Worm (Caenorhabditis elegans) whole organism, midembryonic: ENCODE results near the gene msi-1.

Experiments used
- T22C8.4 ChIP-seq: fragments of 200-800 bp; sonication (Bioruptor generic); IDR thresholded peaks from 2 replicates; pipeline ENCODE4 v1.3.6; 2022; ENCODE audit warnings: missing genetic modification characterization, missing compliant biosample characterization
- cog-1 ChIP-seq: sonication (generic microtip); optimal IDR thresholded peaks from 2 replicates; lab custom pipeline; 2016; ENCODE audit warnings: missing genetic modification characterization, missing compliant biosample characterization
- flt-1 ChIP-seq: fragments of 200-800 bp; sonication (Bioruptor generic); IDR thresholded peaks from 2 replicates; pipeline ENCODE4 v1.3.6; 2022; ENCODE audit warnings: missing genetic modification characterization, missing compliant biosample characterization
- klf-2 ChIP-seq: fragments of 200-800 bp; sonication (Bioruptor generic); conservative IDR thresholded peaks from 2 replicates; pipeline ENCODE4 v1.3.6; 2022; ENCODE audit warnings: missing genetic modification reagents, missing genetic modification characterization, missing compliant biosample characterization
- med-1 ChIP-seq: sonication (generic microtip); optimal IDR thresholded peaks from 2 replicates; lab custom pipeline; 2017; ENCODE audit warnings: missing genetic modification characterization, mild to moderate bottlenecking, missing compliant biosample characterization, antibody characterized with exemption, missing genetic modification reagents; ENCODE audit not compliant: insufficient read depth
- ref-1 ChIP-seq: fragments of 200-800 bp; sonication (Bioruptor generic); conservative IDR thresholded peaks from 2 replicates; pipeline ENCODE4 v1.3.6; 2022; ENCODE audit warnings: missing genetic modification reagents, missing genetic modification characterization, missing compliant biosample characterization
- tab-1 ChIP-seq: fragments of 200-800 bp; sonication (Bioruptor generic); IDR thresholded peaks from 2 replicates; pipeline ENCODE4 v1.3.6; 2022; ENCODE audit warnings: missing genetic modification characterization, missing compliant biosample characterization
- ztf-23 ChIP-seq: fragments of 200-800 bp; sonication (Bioruptor generic); IDR thresholded peaks from 2 replicates; pipeline ENCODE4 v1.3.6; 2022; ENCODE audit warnings: missing genetic modification reagents, missing genetic modification characterization, missing compliant biosample characterization
- ztf-29 ChIP-seq: fragments of 200-800 bp; sonication (Bioruptor generic); IDR thresholded peaks from 2 replicates; pipeline ENCODE4 v1.3.6; 2022; ENCODE audit warnings: missing genetic modification reagents, missing genetic modification characterization, missing compliant biosample characterization

Gene msi-1

DNA sequence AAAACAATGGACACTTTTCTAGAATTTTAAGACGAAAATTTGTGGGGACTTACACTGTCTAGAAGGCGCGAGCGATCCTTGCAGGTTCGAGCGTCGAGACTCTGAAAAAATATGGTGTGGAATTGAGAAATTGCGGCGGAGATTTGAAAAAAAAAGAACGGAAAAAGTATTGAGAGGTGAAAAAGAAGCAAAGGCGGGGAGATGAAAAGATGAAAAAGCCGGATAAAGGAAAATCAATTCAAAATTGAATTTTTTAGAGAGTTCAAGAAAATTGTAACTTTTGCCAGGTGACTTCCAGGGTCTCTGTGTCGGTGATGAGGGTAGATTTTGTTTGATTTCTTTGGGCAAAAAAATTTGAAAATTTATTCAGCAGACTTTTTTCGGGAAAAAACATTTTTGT is at the start of gene msi-1:
msi-1 (minus strand) TSS at position 101 of the 400 bp plus-strand sequence.
- TF ChIP-seq flt-1 (no peak), ref-1 (GFP tag; lab: Robert Waterston, UW) (no peak), klf-2 (GFP tag; lab: Robert Waterston, UW) (no peak), ztf-29 (no peak), ztf-23 (GFP tag; lab: Robert Waterston, UW) (no peak), tab-1 (no peak), T22C8.4 (GFP tag; lab: Robert Waterston, UW) (no peak), cog-1 (tag; lab: Kevin White, UChicago) (no peak)

DNA sequence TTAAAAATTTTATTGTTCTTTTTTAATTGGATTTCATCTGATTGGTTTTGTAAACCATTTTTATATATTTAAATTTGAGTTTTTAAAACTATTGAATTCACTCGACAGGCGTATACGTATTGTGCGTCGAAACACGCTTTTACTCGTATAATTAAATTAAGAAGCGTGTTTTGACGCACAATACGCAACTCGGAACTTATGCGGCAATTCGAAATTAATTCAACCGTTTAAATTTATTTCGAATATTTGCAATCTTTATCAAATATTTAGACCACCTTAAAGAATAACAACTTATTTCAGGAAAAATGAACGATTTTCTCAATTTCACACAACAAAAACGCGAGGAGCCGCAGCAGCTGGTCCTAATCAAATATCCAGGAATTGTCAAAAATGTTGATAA is 45.7 kb upstream of the msi-1 start, which contains the start of gene tftc-5:
tftc-5 (plus strand) TSS at position 301 of the 400 bp plus-strand sequence.
- no peak for TF ChIP-seq ztf-29
- TF ChIP-seq cog-1 (tag; lab: Kevin White, UChicago): no peak
- no peak for TF ChIP-seq ref-1 (GFP tag; lab: Robert Waterston, UW)
- TF ChIP-seq klf-2 (GFP tag; lab: Robert Waterston, UW): no peak
- TF ChIP-seq T22C8.4 (GFP tag; lab: Robert Waterston, UW): no peak
- no peak for TF ChIP-seq tab-1
- no peak for TF ChIP-seq ztf-23 (GFP tag; lab: Robert Waterston, UW)
- no peak for TF ChIP-seq flt-1
- no peak for TF ChIP-seq med-1 (GFP tag; lab: Kevin White, UChicago)

ce11 chrIII:4019801-4020200 is 43.6 kb upstream of the msi-1 start, which contains the start of gene snpc-3.4:
snpc-3.4 (plus strand) TSS chrIII:4020037.
- TF ChIP-seq ztf-23 (GFP tag; lab: Robert Waterston, UW) (no peak), T22C8.4 (GFP tag; lab: Robert Waterston, UW) (no peak), med-1 (GFP tag; lab: Kevin White, UChicago) (peak; percentile 21), tab-1 (no peak), ztf-29 (no peak), cog-1 (tag; lab: Kevin White, UChicago) (peak; percentile 10), klf-2 (GFP tag; lab: Robert Waterston, UW) (no peak), ref-1 (GFP tag; lab: Robert Waterston, UW) (no peak), flt-1 (no peak)

DNA sequence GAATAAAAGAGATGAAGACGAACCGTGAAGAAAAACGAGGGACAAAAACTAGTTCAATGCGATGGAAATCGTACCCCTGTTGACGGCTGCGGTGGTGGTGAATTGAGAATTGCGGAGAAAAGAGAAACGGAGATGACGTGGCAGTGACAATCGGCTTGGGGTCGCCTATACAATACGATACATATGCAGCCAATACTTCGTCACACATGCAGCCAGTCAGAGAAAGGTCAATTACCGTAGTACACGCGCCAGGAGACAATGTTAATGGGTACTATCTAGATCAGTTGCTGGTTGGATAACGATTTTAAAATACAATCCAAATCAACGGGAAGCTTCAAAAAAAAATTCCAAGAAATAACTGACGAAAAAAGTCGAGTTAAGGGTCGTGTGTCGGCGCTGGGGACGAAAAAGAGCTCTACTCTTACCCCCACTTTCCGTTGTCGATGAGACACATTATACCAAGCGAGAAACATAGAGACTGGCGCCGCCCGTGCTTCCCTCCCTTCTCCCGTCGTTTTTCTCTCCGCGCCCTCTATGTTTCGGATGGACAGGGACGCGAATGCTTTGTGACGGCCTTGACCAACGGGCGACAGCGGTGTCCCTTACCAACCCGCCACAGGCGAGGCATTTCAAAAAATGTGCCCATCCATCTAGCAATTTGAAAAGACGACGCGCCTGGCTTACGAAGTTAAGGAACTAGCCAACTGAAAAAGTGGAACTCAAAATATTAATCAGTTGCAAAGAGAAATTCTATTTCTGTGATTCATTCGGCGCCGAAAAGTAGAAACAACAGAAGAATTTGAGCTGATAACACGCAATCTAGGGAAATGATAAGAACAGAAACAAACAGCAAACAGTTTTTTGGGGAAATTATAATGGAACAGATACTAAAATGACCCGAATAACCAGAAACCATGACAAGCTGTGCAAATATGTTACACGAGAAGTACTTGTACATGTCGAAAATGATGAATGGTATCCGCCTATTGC is 42.7 kb upstream of the msi-1 start:
- no peak for TF ChIP-seq ref-1 (GFP tag; lab: Robert Waterston, UW)
- TF ChIP-seq flt-1: no peak
- no peak for TF ChIP-seq med-1 (GFP tag; lab: Kevin White, UChicago)
- TF ChIP-seq klf-2 (GFP tag; lab: Robert Waterston, UW): no peak
- TF ChIP-seq tab-1: no peak

DNA sequence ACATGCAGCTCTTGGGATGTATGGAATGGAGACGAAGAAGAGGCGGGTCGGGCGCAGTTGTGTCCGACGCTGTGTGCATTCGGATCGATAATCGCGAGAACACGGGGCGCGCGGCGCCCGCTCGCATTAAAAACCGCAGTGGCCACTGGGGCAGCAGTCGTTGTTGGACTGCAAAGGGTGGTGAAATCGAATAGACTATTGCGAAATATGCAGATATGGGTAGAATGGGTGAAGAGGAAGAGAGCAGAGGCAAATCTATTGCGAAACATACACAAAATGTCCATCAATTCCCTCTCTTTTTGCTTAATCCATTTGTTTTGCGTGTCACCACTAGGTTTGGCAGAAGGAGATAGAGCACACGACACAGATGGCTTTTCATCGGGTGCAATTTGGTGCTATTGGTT is 41.9 kb upstream of the msi-1 start:
- TF ChIP-seq cog-1 (tag; lab: Kevin White, UChicago) (no peak), ztf-23 (GFP tag; lab: Robert Waterston, UW) (0 out of 2 replicates have a peak, but pooled peaks have one; percentile 59)

ce11 chrIII:4017527-4017926 is 41.3 kb upstream of the msi-1 start, which contains the start of gene tbb-2:
tbb-2 (minus strand) TSS chrIII:4017627.
- TF ChIP-seq med-1 (GFP tag; lab: Kevin White, UChicago) (no peak), ztf-29 (no peak), T22C8.4 (GFP tag; lab: Robert Waterston, UW) (no peak), ztf-23 (GFP tag; lab: Robert Waterston, UW) (no peak), klf-2 (GFP tag; lab: Robert Waterston, UW) (no peak), flt-1 (no peak), cog-1 (tag; lab: Kevin White, UChicago) (no peak), tab-1 (no peak), ref-1 (GFP tag; lab: Robert Waterston, UW) (no peak)

DNA sequence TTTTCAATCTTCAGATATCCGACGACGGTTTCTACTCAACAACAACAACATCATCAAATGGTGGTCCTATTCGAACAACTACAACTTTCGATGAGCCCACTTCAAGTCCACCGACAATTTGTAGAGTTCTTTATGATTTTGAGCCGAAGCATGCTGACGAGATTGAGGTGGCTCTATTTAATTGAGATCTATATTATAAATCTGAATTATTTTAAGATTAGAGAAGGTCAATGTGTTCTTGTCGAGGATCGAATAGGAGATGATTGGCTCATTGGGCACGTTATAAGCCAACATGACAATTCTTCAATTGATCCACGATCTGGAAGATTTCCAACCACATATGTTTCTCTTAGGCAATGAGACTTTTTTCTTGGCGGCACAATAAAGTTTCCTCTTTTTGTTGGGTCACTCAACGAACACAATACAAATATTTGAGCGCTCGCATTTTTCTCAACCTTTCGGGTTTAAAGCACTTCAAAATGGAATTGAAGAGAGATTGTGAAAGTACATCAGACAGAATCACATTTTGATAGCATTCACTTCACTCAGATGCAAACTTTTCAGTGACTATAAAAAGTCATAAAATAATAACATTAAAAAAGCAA is 39.3 kb upstream of the msi-1 start:
- no peak for TF ChIP-seq cog-1 (tag; lab: Kevin White, UChicago)
- TF ChIP-seq ztf-29: no peak
- no peak for TF ChIP-seq flt-1
- TF ChIP-seq T22C8.4 (GFP tag; lab: Robert Waterston, UW): no peak

DNA sequence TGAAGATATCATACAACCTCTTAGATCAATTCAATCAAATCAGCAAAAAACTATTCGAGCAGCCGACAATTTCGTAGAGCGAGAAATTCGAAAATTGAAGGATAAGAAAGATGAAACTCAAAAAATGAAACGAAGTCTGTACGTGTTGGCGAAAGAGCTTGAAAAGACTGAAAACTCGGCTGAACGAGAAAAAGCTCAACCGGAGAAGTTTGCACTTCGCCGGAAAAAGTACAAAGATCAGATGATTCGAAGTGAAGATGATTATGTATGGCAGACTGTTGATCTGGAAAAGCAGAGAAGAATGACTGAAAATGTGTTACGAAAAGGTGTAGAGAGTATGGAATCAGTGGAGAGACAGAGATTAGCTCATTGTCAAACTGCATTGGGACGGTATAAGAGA is 36.9 kb upstream of the msi-1 start:
- TF ChIP-seq tab-1 (no peak), flt-1 (no peak), ztf-23 (GFP tag; lab: Robert Waterston, UW) (no peak), klf-2 (GFP tag; lab: Robert Waterston, UW) (no peak), med-1 (GFP tag; lab: Kevin White, UChicago) (no peak), T22C8.4 (GFP tag; lab: Robert Waterston, UW) (no peak), cog-1 (tag; lab: Kevin White, UChicago) (no peak), ztf-29 (no peak), ref-1 (GFP tag; lab: Robert Waterston, UW) (no peak)

DNA sequence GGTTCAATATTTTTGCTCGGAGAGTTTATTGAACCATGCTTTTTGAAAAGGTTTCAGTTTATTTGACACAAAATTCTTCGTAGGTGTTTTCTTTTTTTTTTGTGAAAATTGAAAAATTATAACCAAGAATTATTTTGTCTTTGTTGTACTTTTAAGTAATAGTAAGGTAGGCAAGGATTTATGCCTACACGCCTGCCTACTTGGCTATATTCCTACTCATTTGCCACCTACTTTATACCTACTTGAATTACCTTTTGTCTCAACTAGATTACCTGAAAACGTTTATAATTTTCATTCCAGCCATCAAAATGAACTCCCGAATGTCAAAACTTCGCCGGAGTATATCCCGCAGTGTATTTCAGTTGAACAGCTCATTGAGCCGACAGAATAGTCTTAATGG is 35.8 kb upstream of the msi-1 start, which contains the start of gene C36E8.4:
C36E8.4 (plus strand) TSS at position 301 of the 400 bp plus-strand sequence.
- TF ChIP-seq cog-1 (tag; lab: Kevin White, UChicago) (no peak), T22C8.4 (GFP tag; lab: Robert Waterston, UW) (no peak), ztf-23 (GFP tag; lab: Robert Waterston, UW) (no peak), flt-1 (no peak), med-1 (GFP tag; lab: Kevin White, UChicago) (no peak), ref-1 (GFP tag; lab: Robert Waterston, UW) (no peak), klf-2 (GFP tag; lab: Robert Waterston, UW) (no peak), ztf-29 (no peak), tab-1 (no peak)
